Fruit fly (Drosophila melanogaster) whole organism, wandering third instar larva: ENCODE results near the gene Imp.

Experiments
- OdsH ChIP-seq: fragments of 200-800 bp; sonication (Bioruptor generic); optimal IDR thresholded peaks from 2 replicates; lab custom pipeline; 2016; ENCODE audit warnings: missing biosample characterization, mild to moderate bottlenecking, missing genetic modification characterization
- pan ChIP-seq: fragments of >200 bp; optimal IDR thresholded peaks from 2 replicates; lab custom pipeline; 2017

- no peak for TF ChIP-seq pan (lab: Kevin White, UChicago)
- TF ChIP-seq OdsH (GFP tag; lab: Kevin White, UChicago), result no peak
These were observed 60.9 kb downstream of the Imp start for dm6 chrX:10762959-10763883.
